Worm (Caenorhabditis elegans) whole organism, late embryonic: ENCODE measurements around the gene W03B1.9.

Experiments
- T23F11.4 ChIP-seq: fragments of 200-800 bp; sonication (Bioruptor generic); optimal IDR thresholded peaks from 2 replicates; lab custom pipeline; 2018; ENCODE audit warnings: mild to moderate bottlenecking, missing genetic modification characterization, missing compliant biosample characterization
- ceh-14 ChIP-seq: sonication (generic microtip); optimal IDR thresholded peaks from 2 replicates; lab custom pipeline; 2016; ENCODE audit warnings: missing genotype, missing genetic modification characterization, missing compliant biosample characterization
- dmd-4 ChIP-seq: sonication (generic microtip); optimal IDR thresholded peaks from 2 replicates; lab custom pipeline; 2016; ENCODE audit warnings: borderline replicate concordance, missing genetic modification characterization, missing compliant biosample characterization
- nhr-232 ChIP-seq: sonication (generic microtip); optimal IDR thresholded peaks from 2 replicates; lab custom pipeline; 2016; ENCODE audit warnings: missing genetic modification characterization, missing compliant biosample characterization
- pag-3 ChIP-seq: sonication (generic microtip); optimal IDR thresholded peaks from 2 replicates; lab custom pipeline; 2016; ENCODE audit warnings: missing compliant biosample characterization, missing genetic modification characterization, borderline replicate concordance
- pha-2 ChIP-seq: sonication (generic microtip); optimal IDR thresholded peaks from 2 replicates; lab custom pipeline; 2017; ENCODE audit warnings: mild to moderate bottlenecking, missing genetic modification characterization, missing compliant biosample characterization
- pha-4 ChIP-seq: fragments of 150-350 bp; optimal IDR thresholded peaks from 2 replicates; lab custom pipeline; 2018; ENCODE audit warnings: missing biosample characterization, missing genetic modification reagents, missing genetic modification characterization
- pros-1 ChIP-seq: fragments of 150-350 bp; optimal IDR thresholded peaks from 2 replicates; lab custom pipeline; 2014; ENCODE audit warnings: missing biosample characterization, missing genetic modification reagents, missing genetic modification characterization
- sdc-2 ChIP-seq: sonication (generic microtip); optimal IDR thresholded peaks from 2 replicates; lab custom pipeline; 2016; ENCODE audit warnings: missing genotype, missing genetic modification characterization, missing compliant biosample characterization
- tbx-2 ChIP-seq: sonication (generic microtip); optimal IDR thresholded peaks from 2 replicates; lab custom pipeline; 2016; ENCODE audit warnings: missing genetic modification characterization, missing compliant biosample characterization
- unc-86 ChIP-seq: sonication (generic microtip); optimal IDR thresholded peaks from 2 replicates; lab custom pipeline; 2016; ENCODE audit warnings: missing genetic modification characterization, missing compliant biosample characterization

DNA sequence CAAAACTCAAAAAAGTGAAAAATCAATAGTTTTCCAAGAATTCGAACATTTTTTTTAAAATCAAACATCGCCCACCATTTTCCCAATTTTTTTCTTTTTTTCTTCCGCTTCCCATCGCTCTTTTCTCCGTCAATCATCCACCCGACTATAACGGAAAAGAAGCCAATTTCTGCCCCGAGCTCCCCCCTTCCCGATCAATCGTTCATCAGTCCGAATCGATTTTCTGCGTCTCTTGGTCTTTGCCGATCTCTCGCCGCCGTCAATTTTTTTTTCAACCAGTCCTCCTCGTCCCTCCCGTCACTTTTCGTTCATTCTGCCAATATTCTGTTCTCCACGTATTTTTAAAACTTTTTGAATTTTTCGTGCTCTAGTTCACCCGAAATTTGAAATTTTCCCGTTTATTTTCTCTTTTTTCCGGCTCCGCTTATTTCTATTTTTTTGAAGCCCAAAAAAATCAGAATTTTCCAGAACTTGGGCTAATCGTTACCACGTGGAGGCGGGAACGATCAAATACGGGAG lies 37.2 kb upstream of the W03B1.9 start, which contains the start of gene ell-1:
- TF ChIP-seq pha-4 (tag; lab: Kevin White, UChicago) = no peak
- TF ChIP-seq tbx-2 (tag; lab: Kevin White, UChicago) = no peak
- TF ChIP-seq ceh-14 (tag; lab: Kevin White, UChicago) = no peak
- TF ChIP-seq pag-3 (tag; lab: Kevin White, UChicago) = no peak
- TF ChIP-seq unc-86 (tag; lab: Kevin White, UChicago) = no peak
- no peak for TF ChIP-seq pha-2
- no peak for TF ChIP-seq T23F11.4 (GFP tag; lab: Kevin White, UChicago)
- TF ChIP-seq pros-1 (tag; lab: Kevin White, UChicago) = no peak
- TF ChIP-seq nhr-232 (tag; lab: Kevin White, UChicago) = no peak
- no peak for TF ChIP-seq dmd-4 (tag; lab: Kevin White, UChicago)
- no peak for TF ChIP-seq sdc-2 (tag; lab: Kevin White, UChicago)
